Fruit fly (Drosophila melanogaster) whole organism, embryonic: ENCODE measurements around the gene Baldspot.

Experiments used
- BEAF-32 ChIP-seq: fragments of 200-800 bp; sonication (Bioruptor generic); optimal IDR thresholded peaks from 3 replicates; lab custom pipeline; 2017; ENCODE audit warnings: missing biosample characterization, missing genetic modification characterization, mild to moderate bottlenecking, moderate library complexity, missing genetic modification reagents
- Bgb ChIP-seq: fragments of 200-800 bp; sonication (Bioruptor generic); IDR thresholded peaks from 2 replicates; pipeline ENCODE4 v1.3.6; 2022; ENCODE audit warnings: missing biosample characterization, missing genetic modification characterization; ENCODE audit not compliant: partially characterized antibody
- CG10274 ChIP-seq: fragments of 200-800 bp; sonication (Bioruptor generic); optimal IDR thresholded peaks from 3 replicates; lab custom pipeline; 2017; ENCODE audit warnings: missing biosample characterization, mild to moderate bottlenecking, missing genetic modification characterization
- CG11560 ChIP-seq: fragments of 200-800 bp; sonication (Bioruptor generic); IDR thresholded peaks from 3 replicates; pipeline ENCODE4 v1.3.6; 2022; ENCODE audit warnings: missing biosample characterization, missing genetic modification characterization
- CG12942 ChIP-seq: fragments of 200-800 bp; sonication (Bioruptor generic); optimal IDR thresholded peaks from 3 replicates; lab custom pipeline; 2016; ENCODE audit warnings: missing biosample characterization, missing genetic modification characterization
- CG1603 ChIP-seq: fragments of 200-800 bp; sonication (Bioruptor generic); optimal IDR thresholded peaks from 2 replicates; lab custom pipeline; 2019; ENCODE audit warnings: missing biosample characterization, mild to moderate bottlenecking, missing genetic modification characterization, moderate library complexity
- CG17385 ChIP-seq: fragments of 200-800 bp; sonication (Bioruptor generic); optimal IDR thresholded peaks from 3 replicates; lab custom pipeline; 2018; ENCODE audit warnings: missing biosample characterization, mild to moderate bottlenecking, missing genetic modification characterization
- CG17568 ChIP-seq: fragments of 200-800 bp; sonication (Bioruptor generic); optimal IDR thresholded peaks from 2 replicates; lab custom pipeline; 2018; ENCODE audit warnings: missing biosample characterization, mild to moderate bottlenecking, missing genetic modification characterization, moderate library complexity
- CG17802 ChIP-seq: fragments of 200-800 bp; sonication (Bioruptor generic); optimal IDR thresholded peaks from 2 replicates; lab custom pipeline; 2018; ENCODE audit warnings: missing biosample characterization, mild to moderate bottlenecking, missing genetic modification characterization, moderate library complexity
- CG1792 ChIP-seq: fragments of 200-800 bp; sonication (Bioruptor generic); optimal IDR thresholded peaks from 2 replicates; lab custom pipeline; 2016; ENCODE audit warnings: missing biosample characterization, missing genetic modification characterization
- CG31224 ChIP-seq: fragments of 200-800 bp; sonication (Bioruptor generic); IDR thresholded peaks from 2 replicates; pipeline ENCODE4 v1.3.6; 2022; ENCODE audit warnings: missing biosample characterization, missing genetic modification characterization
- CG3281 ChIP-seq: fragments of 200-800 bp; sonication (Bioruptor generic); optimal IDR thresholded peaks from 3 replicates; lab custom pipeline; 2017; ENCODE audit warnings: missing biosample characterization, mild to moderate bottlenecking, missing genetic modification characterization
- CG3847 ChIP-seq: fragments of 200-800 bp; sonication (Bioruptor generic); IDR thresholded peaks from 2 replicates; pipeline ENCODE4 v1.3.6; 2022; ENCODE audit warnings: missing biosample characterization, missing genetic modification characterization
- CG4730 ChIP-seq: fragments of 200-800 bp; sonication (Bioruptor generic); IDR thresholded peaks from 2 replicates; pipeline ENCODE4 v1.3.6; 2022; ENCODE audit warnings: missing biosample characterization, missing genetic modification characterization
- CG5245 ChIP-seq: fragments of 200-800 bp; sonication (Bioruptor generic); optimal IDR thresholded peaks from 3 replicates; lab custom pipeline; 2016; ENCODE audit warnings: missing biosample characterization, missing genetic modification characterization
- CG6791 ChIP-seq: fragments of 200-800 bp; sonication (Bioruptor generic); IDR thresholded peaks from 3 replicates; pipeline ENCODE4 v1.3.6; 2022; ENCODE audit warnings: missing biosample characterization, missing genetic modification characterization; ENCODE audit not compliant: partially characterized antibody
- CG7372 ChIP-seq: fragments of 200-800 bp; sonication (Bioruptor generic); IDR thresholded peaks from 2 replicates; pipeline ENCODE4 v1.3.6; 2022; ENCODE audit warnings: missing biosample characterization, missing genetic modification characterization
- CG7963 ChIP-seq: fragments of 200-800 bp; sonication (Bioruptor generic); IDR thresholded peaks from 3 replicates; pipeline ENCODE4 v1.3.6; 2022; ENCODE audit warnings: missing biosample characterization, missing genetic modification characterization; ENCODE audit not compliant: partially characterized antibody
- CG7987 ChIP-seq: fragments of 200-800 bp; sonication (Bioruptor generic); optimal IDR thresholded peaks from 2 replicates; lab custom pipeline; 2018; ENCODE audit warnings: missing biosample characterization, mild to moderate bottlenecking, missing genetic modification characterization, moderate library complexity
- CG8924 ChIP-seq: fragments of 200-800 bp; optimal IDR thresholded peaks from 3 replicates; lab custom pipeline; 2019; ENCODE audit warnings: missing biosample characterization, mild to moderate bottlenecking, missing genetic modification characterization, moderate library complexity
- CG9727 ChIP-seq: fragments of 200-800 bp; sonication (Bioruptor generic); optimal IDR thresholded peaks from 3 replicates; lab custom pipeline; 2017; ENCODE audit warnings: missing biosample characterization, mild to moderate bottlenecking, missing genetic modification characterization
- Dp ChIP-seq: fragments of 200-800 bp; sonication (Bioruptor generic); optimal IDR thresholded peaks from 2 replicates; lab custom pipeline; 2018; ENCODE audit warnings: missing biosample characterization, mild to moderate bottlenecking, missing genetic modification characterization, moderate library complexity
- H15 ChIP-seq: fragments of 200-800 bp; sonication (Bioruptor generic); IDR thresholded peaks from 3 replicates; pipeline ENCODE4 v1.3.6; 2022; ENCODE audit warnings: missing biosample characterization, missing genetic modification characterization
- HHEX ChIP-seq: fragments of 200-800 bp; sonication (Bioruptor generic); optimal IDR thresholded peaks from 3 replicates; lab custom pipeline; 2017; ENCODE audit warnings: missing biosample characterization, mild to moderate bottlenecking, missing genetic modification characterization, missing genetic modification reagents
- Hr3 ChIP-seq: fragments of 200-800 bp; sonication (Bioruptor generic); optimal IDR thresholded peaks from 3 replicates; lab custom pipeline; 2016; ENCODE audit warnings: missing biosample characterization, missing genetic modification characterization
- Mes4 ChIP-seq: fragments of 200-800 bp; sonication (Bioruptor generic); optimal IDR thresholded peaks from 2 replicates; lab custom pipeline; 2016; ENCODE audit warnings: missing biosample characterization, missing genetic modification characterization
- NK7.1 ChIP-seq: fragments of 200-800 bp; sonication (Bioruptor generic); optimal IDR thresholded peaks from 3 replicates; lab custom pipeline; 2016; ENCODE audit warnings: missing biosample characterization, missing genetic modification characterization
- ap ChIP-seq: fragments of 200-800 bp; sonication (Bioruptor generic); IDR thresholded peaks from 2 replicates; pipeline ENCODE4 v1.3.6; 2022; ENCODE audit warnings: missing biosample characterization, missing genetic modification characterization
- ash1 ChIP-seq: fragments of 200-800 bp; sonication (Bioruptor generic); optimal IDR thresholded peaks from 2 replicates; lab custom pipeline; 2018; ENCODE audit warnings: missing biosample characterization, mild to moderate bottlenecking, missing genetic modification characterization
- bab2 ChIP-seq: fragments of 200-800 bp; sonication (Bioruptor generic); optimal IDR thresholded peaks from 2 replicates; lab custom pipeline; 2016; ENCODE audit warnings: missing biosample characterization, missing genetic modification characterization
- corto ChIP-seq: fragments of 200-800 bp; sonication (Bioruptor generic); optimal IDR thresholded peaks from 2 replicates; lab custom pipeline; 2016; ENCODE audit warnings: missing biosample characterization, mild to moderate bottlenecking, missing genetic modification characterization, moderate library complexity
- dimm ChIP-seq: fragments of 200-800 bp; sonication (Bioruptor generic); IDR thresholded peaks from 2 replicates; pipeline ENCODE4 v1.3.6; 2022; ENCODE audit warnings: missing biosample characterization, missing genetic modification characterization
- dpn ChIP-seq, 2 experiments: fragments of 200-800 bp; sonication (Bioruptor generic); optimal IDR thresholded peaks; 3 replicates each; lab custom pipeline; 2016; ENCODE audit warnings: missing biosample characterization in 2 of 2, missing genetic modification characterization in 2 of 2
- gce ChIP-seq: fragments of 200-800 bp; sonication (Bioruptor generic); IDR thresholded peaks from 3 replicates; pipeline ENCODE4 v1.3.6; 2022; ENCODE audit warnings: missing biosample characterization, missing genetic modification characterization
- grau ChIP-seq: fragments of 200-800 bp; optimal IDR thresholded peaks from 3 replicates; lab custom pipeline; 2019; ENCODE audit warnings: missing biosample characterization, mild to moderate bottlenecking, missing genetic modification characterization, moderate library complexity
- hth ChIP-seq: fragments of >200 bp; optimal IDR thresholded peaks from 2 replicates; lab custom pipeline; 2017; ENCODE audit warnings: inconsistent platforms
- knrl ChIP-seq: fragments of 200-800 bp; sonication (Bioruptor generic); IDR thresholded peaks from 3 replicates; pipeline ENCODE4 v1.3.6; 2022; ENCODE audit warnings: missing biosample characterization, missing genetic modification characterization; ENCODE audit not compliant: partially characterized antibody
- luna ChIP-seq: fragments of 200-800 bp; sonication (Bioruptor generic); optimal IDR thresholded peaks from 2 replicates; lab custom pipeline; 2016; ENCODE audit warnings: missing biosample characterization, missing genetic modification characterization
- mld ChIP-seq: fragments of 200-800 bp; sonication (Bioruptor generic); IDR thresholded peaks from 3 replicates; pipeline ENCODE4 v1.3.6; 2022; ENCODE audit warnings: missing biosample characterization, missing genetic modification characterization; ENCODE audit not compliant: partially characterized antibody
- pan ChIP-seq, 4 experiments: fragments of >200 bp in 3 of 4; fragments of 200-800 bp in 1 of 4; sonication (Bioruptor generic) in 1 of 4; optimal IDR thresholded peaks in 3 of 4; IDR thresholded peaks in 1 of 4; 2 replicates each; pipeline versions ENCODE4 v1.3.6 to Lab custom; 2017 to 2022; ENCODE audit warnings: missing biosample characterization in 2 of 4, missing genetic modification characterization in 2 of 4, mixed read lengths in 1 of 4
- slbo ChIP-seq: fragments of 200-800 bp; sonication (Bioruptor generic); IDR thresholded peaks from 2 replicates; pipeline ENCODE4 v1.3.6; 2022; ENCODE audit warnings: missing biosample characterization, missing genetic modification characterization
- slp2 ChIP-seq: fragments of 200-800 bp; sonication (Bioruptor generic); optimal IDR thresholded peaks from 2 replicates; lab custom pipeline; 2016; ENCODE audit warnings: missing biosample characterization, missing genetic modification characterization
- so ChIP-seq: fragments of 200-800 bp; sonication (Bioruptor generic); IDR thresholded peaks from 3 replicates; pipeline ENCODE4 v1.3.6; 2022; ENCODE audit warnings: missing biosample characterization, missing genetic modification characterization
- sqz ChIP-seq: fragments of 200-800 bp; sonication (Bioruptor generic); optimal IDR thresholded peaks from 3 replicates; lab custom pipeline; 2018; ENCODE audit warnings: missing biosample characterization, mild to moderate bottlenecking, missing genetic modification characterization
- tap ChIP-seq: fragments of 200-800 bp; optimal IDR thresholded peaks from 3 replicates; lab custom pipeline; 2019; ENCODE audit warnings: missing biosample characterization, mild to moderate bottlenecking, missing genetic modification characterization, moderate library complexity
- tx ChIP-seq: fragments of 200-800 bp; sonication (Bioruptor generic); optimal IDR thresholded peaks from 2 replicates; lab custom pipeline; 2016; ENCODE audit warnings: missing biosample characterization, missing genetic modification characterization
- wdn ChIP-seq: fragments of 200-800 bp; sonication (Bioruptor generic); IDR thresholded peaks from 2 replicates; pipeline ENCODE4 v1.3.6; 2022; ENCODE audit warnings: missing biosample characterization, missing genetic modification characterization

Gene Baldspot

DNA sequence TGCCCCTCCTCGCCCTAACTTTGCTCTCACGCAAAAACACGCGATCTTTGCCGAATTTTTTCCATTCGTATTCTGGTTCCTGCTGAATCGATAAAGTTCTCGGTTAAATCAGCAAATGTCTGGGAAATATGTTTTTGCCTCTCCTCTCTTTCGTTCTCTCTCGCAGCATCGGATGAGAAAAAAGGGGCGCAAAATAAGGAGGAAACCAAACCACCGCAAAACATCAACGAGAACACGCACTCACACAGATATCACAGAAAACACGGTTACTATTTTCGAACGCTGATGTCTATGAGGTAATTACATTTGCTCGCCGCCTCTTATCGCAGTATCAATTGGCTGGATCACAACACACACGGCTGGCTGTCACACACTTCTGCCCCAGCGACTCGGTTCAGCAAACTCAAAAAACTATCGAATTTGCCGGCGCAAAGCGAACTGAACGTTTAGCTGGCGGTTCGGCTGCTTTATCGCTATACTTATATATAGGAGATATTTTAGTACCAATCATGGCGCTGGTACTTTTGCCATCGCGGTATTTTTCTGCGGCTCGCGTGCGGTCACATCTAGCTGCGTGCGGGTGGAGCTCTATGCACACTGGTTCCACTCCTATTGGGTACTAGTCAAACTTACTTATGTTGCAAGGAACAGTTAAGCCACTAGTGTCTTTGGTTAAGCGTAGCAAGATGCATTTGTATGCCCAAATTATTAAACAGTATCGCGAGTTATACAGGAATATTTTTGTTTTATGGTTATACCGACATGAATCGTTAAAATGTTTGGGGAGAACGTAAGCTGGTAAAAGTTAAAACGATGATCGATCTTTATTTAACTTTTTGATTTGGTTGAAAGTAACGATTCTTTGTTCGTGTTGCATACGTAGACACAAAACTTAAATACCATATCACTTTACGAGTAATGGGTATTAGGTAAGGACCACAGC, at the start of gene Baldspot (continued):
- TF ChIP-seq pan (optimal IDR thresholded peaks at IDR 0.05; lab: Kevin White, UChicago) (peak in 1 of 2 experiments; percentile 53), pan (GFP tag; optimal IDR thresholded peaks at IDR 0.05 in 1 of 2, IDR thresholded peaks at IDR 0.05 in 1 of 2) (peak in 1 of 2 experiments; percentile 64), slp2 (GFP tag; lab: Kevin White, UChicago) (peak; percentile 71), BEAF-32 (GFP tag; lab: Kevin White, UChicago) (peak; percentile 68), Hr3 (GFP tag; lab: Kevin White, UChicago) (no peak), grau (tag; lab: Kevin White, UChicago) (peak; percentile 52), gce (GFP tag; lab: Robert Waterston, UW) (peak; percentile 25; the same call in 1 of the 3 replicates), luna (GFP tag; lab: Kevin White, UChicago) (peak; percentile 71), tx (GFP tag; lab: Kevin White, UChicago) (no peak), dimm (no peak), Dp (GFP tag; lab: Kevin White, UChicago) (peak; percentile 56), sqz (GFP tag; lab: Kevin White, UChicago) (peak; percentile 56), CG6791 (GFP tag; lab: Robert Waterston, UW) (peak; percentile 75), mld (GFP tag; lab: Robert Waterston, UW) (peak; percentile 26; the same call in 1 of the 3 replicates), bab2 (GFP tag; lab: Kevin White, UChicago) (peak; percentile 81), dpn (GFP tag; optimal IDR thresholded peaks at IDR 0.05; lab: Kevin White, UChicago) (peak; percentile 27 to 89), CG17385 (GFP tag; lab: Kevin White, UChicago) (peak; percentile 14), CG3847 (GFP tag; lab: Robert Waterston, UW) (peak; percentile 52; the same call in 1 of the 2 replicates), CG11560 (tag; lab: Robert Waterston, UW) (peak; percentile 37; the same call in 1 of the 3 replicates), CG17802 (tag; lab: Kevin White, UChicago) (peak; percentile 60), CG12942 (GFP tag; lab: Kevin White, UChicago) (peak; percentile 19), wdn (GFP tag; lab: Robert Waterston, UW) (0 out of 2 replicates have a peak, but pooled peaks have one; percentile 30), CG9727 (GFP tag; lab: Kevin White, UChicago) (peak; percentile 91), ap (GFP tag; lab: Robert Waterston, UW) (0 out of 2 replicates have a peak, but pooled peaks have one; percentile 8), CG8924 (tag; lab: Kevin White, UChicago) (peak; percentile 78), CG5245 (peak; percentile 66), corto (no peak), NK7.1 (peak; percentile 85), HHEX (GFP tag; lab: Kevin White, UChicago) (peak; percentile 92), CG7987 (peak; percentile 57), CG3281 (GFP tag; lab: Kevin White, UChicago) (peak; percentile 93), CG7372 (GFP tag; lab: Robert Waterston, UW) (peak; percentile 55; the same call in 1 of the 2 replicates), CG10274 (GFP tag; lab: Kevin White, UChicago) (peak; percentile 73), Mes4 (GFP tag; lab: Kevin White, UChicago) (peak; percentile 53), ash1 (peak; percentile 48), CG1603 (tag; lab: Kevin White, UChicago) (peak; percentile 80), CG4730 (GFP tag; lab: Robert Waterston, UW) (no peak), CG17568 (peak; percentile 54), CG7963 (peak; percentile 51; the same call in 1 of the 3 replicates), knrl (GFP tag; lab: Robert Waterston, UW) (peak; percentile 63), Bgb (GFP tag; lab: Robert Waterston, UW) (peak; percentile 79), CG31224 (GFP tag; lab: Robert Waterston, UW) (peak; percentile 43; the same call in 1 of the 2 replicates), H15 (GFP tag; lab: Robert Waterston, UW) (no peak), so (peak; percentile 49; the same call in 1 of the 3 replicates), tap (tag; lab: Kevin White, UChicago) (peak; percentile 82), slbo (GFP tag; lab: Robert Waterston, UW) (peak; percentile 50; the same call in 1 of the 2 replicates), hth (lab: Kevin White, UChicago) (no peak), CG1792 (GFP tag; lab: Kevin White, UChicago) (peak; percentile 68)
